Fruit fly (Drosophila melanogaster): ENCODE measurements around the gene mRpL17.

Gene mRpL17

DNA sequence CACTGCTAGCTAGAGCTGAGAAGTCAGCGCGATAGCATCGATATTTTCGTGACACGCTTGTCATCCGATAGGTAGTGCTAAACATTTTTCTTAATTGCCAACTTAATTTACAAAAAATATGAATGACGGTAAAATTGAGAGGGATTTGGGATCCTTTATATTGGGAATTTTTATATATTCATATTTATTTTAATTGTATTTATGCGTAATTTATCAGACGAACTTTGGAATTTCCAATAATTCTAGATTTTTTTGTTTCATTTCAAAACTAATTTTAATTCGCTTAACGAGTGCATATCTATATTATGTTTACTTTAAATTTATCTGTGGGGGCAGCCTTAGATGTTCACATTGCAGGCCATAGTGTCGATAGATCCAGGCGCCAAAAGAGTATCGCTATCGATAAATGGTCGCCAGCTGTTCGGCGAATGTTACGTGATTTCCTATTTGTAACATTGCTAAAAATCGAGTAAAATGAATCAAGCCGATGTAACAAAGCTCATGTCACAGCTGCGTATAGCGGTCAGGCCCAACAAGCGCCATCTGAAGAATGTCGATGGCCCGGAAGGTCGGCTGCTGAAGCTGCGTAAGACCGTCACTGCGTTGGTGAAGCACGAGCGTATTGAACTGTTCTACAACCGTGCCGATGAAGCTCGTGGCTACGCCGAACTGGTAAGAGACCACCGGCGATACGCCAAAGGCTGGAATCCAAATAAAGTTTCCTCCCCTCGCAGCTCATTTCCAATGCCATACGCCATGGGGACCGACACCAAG, at the start of gene mRpL17, which contains the start of gene Tudor-SN:
Gene mRpL17 (plus strand): TSS at position 402 of the 774 bp plus-strand sequence.
Gene Tudor-SN (minus strand): TSS at position 3 of the 774 bp plus-strand sequence.
- TF ChIP-seq CG9139 (GFP tag; optimal IDR thresholded peaks at IDR 0.05) (no peak), CG7368 (GFP tag; optimal IDR thresholded peaks at IDR 0.05) (no peak), salr (GFP tag; optimal IDR thresholded peaks at IDR 0.05) (peak in 1 of 2 experiments; percentile 42), CG6163 (GFP tag; IDR thresholded peaks at IDR 0.05) (no peak), CG8632 (GFP tag; optimal IDR thresholded peaks at IDR 0.05) (peak; percentile 12), fd85E (GFP tag; optimal IDR thresholded peaks at IDR 0.05) (no peak), svp (GFP tag) (peak; percentile 80), CG1621 (tag; optimal IDR thresholded peaks at IDR 0.05) (no peak), Eip75B (GFP tag; optimal IDR thresholded peaks at IDR 0.05) (peak; percentile 27), CG10631 (GFP tag; optimal IDR thresholded peaks at IDR 0.05) (peak; percentile 60), fkh (GFP tag; optimal IDR thresholded peaks at IDR 0.05) (peak; percentile 71), acj6 (GFP tag; optimal IDR thresholded peaks at IDR 0.05) (peak; percentile 36), CG16779 (tag; optimal IDR thresholded peaks at IDR 0.05) (no peak), Ets21C (GFP tag; optimal IDR thresholded peaks at IDR 0.05) (peak; percentile 24), topi (GFP tag; optimal IDR thresholded peaks at IDR 0.05) (peak; percentile 24), CG11902 (GFP tag; optimal IDR thresholded peaks at IDR 0.05) (peak; percentile 8), achi (GFP tag; optimal IDR thresholded peaks at IDR 0.05) (peak; percentile 69), CG3032 (tag; optimal IDR thresholded peaks at IDR 0.05) (peak; percentile 26), Eip93F (GFP tag; optimal IDR thresholded peaks at IDR 0.05) (no peak), spab (GFP tag; optimal IDR thresholded peaks at IDR 0.05) (no peak), Hr4 (GFP tag; optimal IDR thresholded peaks at IDR 0.05) (no peak), CG11762 (GFP tag; optimal IDR thresholded peaks at IDR 0.05; ENCODE audit: insufficient read depth) (peak; percentile 2), CG6854 (GFP tag; optimal IDR thresholded peaks at IDR 0.05) (no peak), esn (GFP tag; optimal IDR thresholded peaks at IDR 0.05) (peak; percentile 51), lz (GFP tag; optimal IDR thresholded peaks at IDR 0.05) (peak; percentile 50), Gug (GFP tag; IDR thresholded peaks at IDR 0.05) (no peak), cyc (GFP tag; optimal IDR thresholded peaks at IDR 0.05) (peak; percentile 16), CG3919 (GFP tag; optimal IDR thresholded peaks at IDR 0.05) (peak; percentile 43), vri (GFP tag; optimal IDR thresholded peaks at IDR 0.05) (peak; percentile 61), fd59A (GFP tag; optimal IDR thresholded peaks at IDR 0.05) (no peak), Hr39 (GFP tag; optimal IDR thresholded peaks at IDR 0.05) (peak; percentile 43), CG8319 (GFP tag; optimal IDR thresholded peaks at IDR 0.05) (no peak), Eip78C (GFP tag) (peak; percentile 64), Sox15 (GFP tag; optimal IDR thresholded peaks at IDR 0.05) (no peak), Lpt (GFP tag; optimal IDR thresholded peaks at IDR 0.05) (peak; percentile 12), OdsH (GFP tag; optimal IDR thresholded peaks at IDR 0.05) (peak; percentile 55), CG4318 (GFP tag; optimal IDR thresholded peaks at IDR 0.05) (no peak), CG6792 (GFP tag; optimal IDR thresholded peaks at IDR 0.05) (no peak), CG34406 (GFP tag; optimal IDR thresholded peaks at IDR 0.05) (no peak), CG31627 (GFP tag; optimal IDR thresholded peaks at IDR 0.05) (peak; percentile 29), Sox102F (GFP tag; optimal IDR thresholded peaks at IDR 0.05) (peak; percentile 19), Sox14 (GFP tag; optimal IDR thresholded peaks at IDR 0.05) (peak; percentile 16), dsx (GFP tag; optimal IDR thresholded peaks at IDR 0.05; ENCODE audit: poor library complexity, severe bottlenecking) (no peak), CG6808 (GFP tag; optimal IDR thresholded peaks at IDR 0.05) (peak; percentile 9)
